Worm (Caenorhabditis elegans) whole organism, young adult: Measurements from ENCODE around the gene grd-2.

Experiments used
- F39B2.1 ChIP-seq: fragments of 200-800 bp; sonication (Bioruptor generic); IDR thresholded peaks from 2 replicates; pipeline ENCODE4 v1.3.6; 2022; ENCODE audit warnings: missing genetic modification reagents, missing genetic modification characterization, missing compliant biosample characterization
- F52B5.7 ChIP-seq: sonication (generic microtip); optimal IDR thresholded peaks from 2 replicates; lab custom pipeline; 2016; ENCODE audit warnings: mild to moderate bottlenecking, missing genetic modification characterization, missing compliant biosample characterization
- T07F8.4 ChIP-seq: sonication (generic microtip); optimal IDR thresholded peaks from 2 replicates; lab custom pipeline; 2016; ENCODE audit warnings: mild to moderate bottlenecking, missing genetic modification characterization, moderate library complexity, missing compliant biosample characterization
- Y53F4B.3 ChIP-seq: fragments of 200-800 bp; sonication (Bioruptor generic); IDR thresholded peaks from 2 replicates; pipeline ENCODE4 v1.3.6; 2022; ENCODE audit warnings: missing genetic modification reagents, missing genetic modification characterization, missing compliant biosample characterization
- Y67H2A.10 ChIP-seq: fragments of 200-800 bp; sonication (Bioruptor generic); conservative IDR thresholded peaks from 2 replicates; pipeline ENCODE4 v1.3.6; 2022; ENCODE audit warnings: missing genetic modification reagents, missing genetic modification characterization, missing compliant biosample characterization
- Y95B8A.8 ChIP-seq: fragments of 200-800 bp; sonication (Bioruptor generic); IDR thresholded peaks from 2 replicates; pipeline ENCODE4 v1.3.6; 2022; ENCODE audit warnings: missing genetic modification reagents, missing genetic modification characterization, missing compliant biosample characterization
- ZK185.1 ChIP-seq: sonication (generic microtip); optimal IDR thresholded peaks from 2 replicates; lab custom pipeline; 2016; ENCODE audit warnings: mild to moderate bottlenecking, missing genetic modification characterization, missing compliant biosample characterization; ENCODE audit not compliant: poor library complexity, severe bottlenecking
- ama-1 ChIP-seq, 3 experiments: fragments of 150-350 bp in 1 of 3; sonication (generic microtip) in 2 of 3; optimal IDR thresholded peaks; 2 replicates each; lab custom pipeline; 2014 to 2018; ENCODE audit warnings: missing biosample characterization in 2 of 3, missing genetic modification characterization in 2 of 3, missing genetic modification reagents in 2 of 3
- atf-7 ChIP-seq: sonication (generic microtip); optimal IDR thresholded peaks from 2 replicates; lab custom pipeline; 2017; ENCODE audit warnings: mild to moderate bottlenecking, missing genetic modification characterization, missing compliant biosample characterization
- attf-5 ChIP-seq: fragments of 200-800 bp; sonication (Bioruptor generic); optimal IDR thresholded peaks from 2 replicates; lab custom pipeline; 2018; ENCODE audit warnings: mild to moderate bottlenecking, missing genetic modification characterization, missing compliant biosample characterization
- bed-1 ChIP-seq: fragments of 200-800 bp; sonication (Bioruptor generic); IDR thresholded peaks from 2 replicates; pipeline ENCODE4 v1.3.6; 2022; ENCODE audit warnings: missing genetic modification reagents, missing genetic modification characterization, missing compliant biosample characterization
- cebp-1 ChIP-seq, 2 experiments: fragments of 200-800 bp in 1 of 2; sonication (Bioruptor generic) in 1 of 2; sonication (generic microtip) in 1 of 2; IDR thresholded peaks in 1 of 2; optimal IDR thresholded peaks in 1 of 2; 2 replicates each; pipeline versions ENCODE4 v1.3.6 to Lab custom; 2017 to 2022; ENCODE audit warnings: missing compliant biosample characterization in 2 of 2, missing genetic modification characterization in 2 of 2, mild to moderate bottlenecking in 1 of 2, missing genetic modification reagents in 1 of 2, moderate library complexity in 1 of 2
- ceh-79 ChIP-seq: sonication (generic microtip); optimal IDR thresholded peaks from 2 replicates; lab custom pipeline; 2017; ENCODE audit warnings: mild to moderate bottlenecking, missing genetic modification characterization, missing compliant biosample characterization
- chd-7 ChIP-seq: sonication (generic microtip); optimal IDR thresholded peaks from 2 replicates; lab custom pipeline; 2016; ENCODE audit warnings: mild to moderate bottlenecking, missing genetic modification characterization, moderate library complexity, missing compliant biosample characterization
- dox-1 ChIP-seq: fragments of 200-800 bp; sonication (Bioruptor generic); IDR thresholded peaks from 2 replicates; pipeline ENCODE4 v1.3.6; 2022; ENCODE audit warnings: missing genetic modification reagents, missing genetic modification characterization, missing compliant biosample characterization
- ets-4 ChIP-seq: fragments of 200-800 bp; sonication (Bioruptor generic); optimal IDR thresholded peaks from 2 replicates; lab custom pipeline; 2018; ENCODE audit warnings: mild to moderate bottlenecking, missing genetic modification characterization, missing compliant biosample characterization
- him-1 ChIP-seq: sonication (generic microtip); optimal IDR thresholded peaks from 2 replicates; lab custom pipeline; 2016; ENCODE audit warnings: missing genotype, missing genetic modification reagents, missing genetic modification characterization, missing compliant biosample characterization
- let-607 ChIP-seq, 2 experiments: fragments of 200-800 bp in 1 of 2; sonication (Bioruptor generic) in 1 of 2; sonication (generic microtip) in 1 of 2; optimal IDR thresholded peaks; 2 replicates each; lab custom pipeline; 2016 to 2018; ENCODE audit warnings: mild to moderate bottlenecking in 2 of 2, missing compliant biosample characterization in 2 of 2, missing genetic modification characterization in 2 of 2, moderate library complexity in 2 of 2, missing genotype in 1 of 2
- lin-26 ChIP-seq: fragments of 200-800 bp; sonication (Bioruptor generic); IDR thresholded peaks from 2 replicates; pipeline ENCODE4 v1.3.6; 2022; ENCODE audit warnings: missing genetic modification reagents, missing genetic modification characterization, missing compliant biosample characterization
- lin-54 ChIP-seq: fragments of 200-800 bp; sonication (Bioruptor generic); optimal IDR thresholded peaks from 2 replicates; lab custom pipeline; 2018; ENCODE audit warnings: mild to moderate bottlenecking, missing genetic modification characterization, missing compliant biosample characterization
- madf-10 ChIP-seq: sonication (generic microtip); optimal IDR thresholded peaks from 2 replicates; lab custom pipeline; 2016; ENCODE audit warnings: mild to moderate bottlenecking, missing genetic modification characterization, missing compliant biosample characterization
- madf-8 ChIP-seq: fragments of 200-800 bp; sonication (Bioruptor generic); conservative IDR thresholded peaks from 2 replicates; pipeline ENCODE4 v1.3.6; 2022; ENCODE audit warnings: missing genetic modification reagents, missing genetic modification characterization, missing compliant biosample characterization
- mel-28 ChIP-seq: sonication (generic microtip); optimal IDR thresholded peaks from 2 replicates; lab custom pipeline; 2016; ENCODE audit warnings: borderline replicate concordance, mild to moderate bottlenecking, missing genetic modification characterization, missing compliant biosample characterization
- nfya-2 ChIP-seq: fragments of 200-800 bp; sonication (Bioruptor generic); IDR thresholded peaks from 2 replicates; pipeline ENCODE4 v1.3.6; 2022; ENCODE audit warnings: missing genetic modification reagents, missing genetic modification characterization, missing compliant biosample characterization
- nhr-179 ChIP-seq: sonication (generic microtip); optimal IDR thresholded peaks from 2 replicates; lab custom pipeline; 2016; ENCODE audit warnings: mild to moderate bottlenecking, missing genetic modification characterization, missing compliant biosample characterization
- nhr-27 ChIP-seq: fragments of 200-800 bp; sonication (Bioruptor generic); optimal IDR thresholded peaks from 2 replicates; lab custom pipeline; 2018; ENCODE audit warnings: mild to moderate bottlenecking, missing genetic modification characterization, moderate library complexity, missing compliant biosample characterization
- nhr-90 ChIP-seq: sonication (generic microtip); optimal IDR thresholded peaks from 2 replicates; lab custom pipeline; 2016; ENCODE audit warnings: missing genotype, mild to moderate bottlenecking, missing genetic modification characterization, missing compliant biosample characterization
- pbrm-1 ChIP-seq: fragments of 200-800 bp; sonication (Bioruptor generic); IDR thresholded peaks from 2 replicates; pipeline ENCODE4 v1.3.6; 2022; ENCODE audit warnings: missing genetic modification reagents, missing genetic modification characterization, missing compliant biosample characterization
- rcor-1 ChIP-seq: fragments of 200-800 bp; sonication (Bioruptor generic); IDR thresholded peaks from 2 replicates; pipeline ENCODE4 v1.3.6; 2022; ENCODE audit warnings: missing genetic modification reagents, missing genetic modification characterization, missing compliant biosample characterization
- sdz-38 ChIP-seq: sonication (generic microtip); optimal IDR thresholded peaks from 2 replicates; lab custom pipeline; 2016; ENCODE audit warnings: missing genotype, missing genetic modification characterization, missing compliant biosample characterization
- sea-2 ChIP-seq: fragments of 200-800 bp; sonication (Bioruptor generic); IDR thresholded peaks from 2 replicates; pipeline ENCODE4 v1.3.6; 2022; ENCODE audit warnings: missing genetic modification characterization, missing compliant biosample characterization
- sptf-2 ChIP-seq: fragments of 200-800 bp; sonication (Bioruptor generic); optimal IDR thresholded peaks from 2 replicates; lab custom pipeline; 2018; ENCODE audit warnings: mild to moderate bottlenecking, missing genetic modification characterization, missing compliant biosample characterization
- tbx-9 ChIP-seq: sonication (generic microtip); optimal IDR thresholded peaks from 2 replicates; lab custom pipeline; 2016; ENCODE audit warnings: borderline replicate concordance, missing genetic modification characterization, inconsistent platforms, missing compliant biosample characterization
- ztf-25 ChIP-seq: fragments of 200-800 bp; sonication (Bioruptor generic); IDR thresholded peaks from 2 replicates; pipeline ENCODE4 v1.3.6; 2022; ENCODE audit warnings: missing genetic modification reagents, missing genetic modification characterization, missing compliant biosample characterization
- ztf-6 ChIP-seq: fragments of 200-800 bp; sonication (Bioruptor generic); IDR thresholded peaks from 2 replicates; pipeline ENCODE4 v1.3.6; 2022; ENCODE audit warnings: missing genetic modification reagents, missing genetic modification characterization, missing compliant biosample characterization

Gene grd-2

DNA sequence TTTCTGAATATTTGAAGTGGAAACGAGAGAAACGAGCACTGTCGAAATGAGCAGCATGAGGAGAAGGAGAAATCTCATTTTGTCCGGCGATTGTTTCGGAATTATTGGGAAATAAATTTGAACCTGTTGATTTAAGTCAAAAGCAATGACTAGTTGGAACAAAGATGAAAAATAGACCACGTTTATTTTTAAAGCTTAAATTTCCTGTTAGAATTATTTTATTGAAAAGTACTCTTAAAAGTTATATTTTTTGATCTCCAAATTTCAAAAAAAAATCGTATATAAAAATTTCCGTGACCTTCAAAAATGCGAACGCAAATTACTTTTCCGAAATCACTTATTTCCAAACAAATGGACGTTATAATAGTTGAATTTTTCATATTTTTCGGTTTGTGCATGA lies 13.9 kb upstream of the grd-2 start, which contains the start of gene F26F2.11:
F26F2.11 (minus strand) TSS at position 101 of the 400 bp plus-strand sequence.
- TF ChIP-seq pbrm-1 (GFP tag; lab: Robert Waterston, UW): no peak
- no peak for TF ChIP-seq nhr-27 (tag; lab: Kevin White, UChicago)
- TF ChIP-seq sptf-2 (GFP tag; lab: Kevin White, UChicago): no peak
- TF ChIP-seq sdz-38 (tag; lab: Kevin White, UChicago): no peak
- TF ChIP-seq madf-10 (tag; lab: Kevin White, UChicago): no peak
- no peak for TF ChIP-seq Y53F4B.3 (GFP tag; lab: Robert Waterston, UW)
- no peak for TF ChIP-seq nhr-179 (tag; lab: Kevin White, UChicago)
- TF ChIP-seq let-607 (tag; optimal IDR thresholded peaks at IDR 0.05; lab: Kevin White, UChicago): no peak
- TF ChIP-seq madf-8 (GFP tag; lab: Robert Waterston, UW): no peak
- TF ChIP-seq sea-2: no peak
- no peak for TF ChIP-seq ztf-6
- no peak for TF ChIP-seq nfya-2 (GFP tag; lab: Robert Waterston, UW)
- no peak for TF ChIP-seq lin-26 (GFP tag; lab: Robert Waterston, UW)
- TF ChIP-seq, all 124 proteins: peak for 0

- TF ChIP-seq ZK185.1 (tag; lab: Kevin White, UChicago) (no peak), atf-7 (tag; lab: Kevin White, UChicago) (no peak), Y67H2A.10 (no peak), ama-1 (optimal IDR thresholded peaks at IDR 0.05; lab: Kevin White, UChicago) (no peak), ama-1 (GFP tag; optimal IDR thresholded peaks at IDR 0.05; lab: Kevin White, UChicago) (no peak), ets-4 (no peak), mel-28 (tag; lab: Kevin White, UChicago) (no peak), lin-26 (GFP tag; lab: Robert Waterston, UW) (no peak), chd-7 (tag; lab: Kevin White, UChicago) (no peak), Y95B8A.8 (no peak), F39B2.1 (GFP tag; lab: Robert Waterston, UW) (no peak), dox-1 (GFP tag; lab: Robert Waterston, UW) (no peak)
These were observed 12.5 kb upstream of the grd-2 start, which contains the start of gene F46B3.1 for ce11 chrV:20597076-20597475. Gene F46B3.1 (minus strand): TSS chrV:20597176.

DNA sequence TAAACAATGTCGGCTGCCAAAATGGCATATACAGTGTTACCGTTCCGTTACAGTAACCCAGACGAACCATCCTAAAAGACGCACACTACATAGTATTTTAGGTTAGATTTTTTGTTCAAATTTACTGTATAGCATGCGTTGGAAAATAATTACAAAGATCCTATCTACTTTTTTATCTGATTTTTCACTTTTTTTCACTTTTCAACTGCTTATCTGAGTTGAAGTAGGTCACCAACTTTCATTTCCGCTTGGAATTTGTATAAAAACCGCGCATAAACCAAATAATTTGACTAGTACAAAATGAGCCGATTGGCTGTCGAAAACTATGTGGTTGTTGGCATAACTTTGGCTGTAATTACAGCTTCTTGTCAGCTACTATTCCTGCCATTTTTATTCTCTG lies 9.8 kb upstream of the grd-2 start, which contains the start of gene col-163:
col-163 (plus strand) TSS at position 301 of the 400 bp plus-strand sequence.
- TF ChIP-seq rcor-1 (GFP tag; lab: Robert Waterston, UW) (no peak), cebp-1 (GFP tag; IDR thresholded peaks at IDR 0.05; lab: Robert Waterston, UW) (no peak), cebp-1 (tag; optimal IDR thresholded peaks at IDR 0.05; lab: Kevin White, UChicago) (no peak), nhr-90 (tag; lab: Kevin White, UChicago) (no peak), T07F8.4 (tag; lab: Kevin White, UChicago) (no peak), ceh-79 (tag; lab: Kevin White, UChicago) (no peak), F52B5.7 (tag; lab: Kevin White, UChicago) (no peak), him-1 (tag; lab: Kevin White, UChicago) (no peak), tbx-9 (tag; lab: Kevin White, UChicago) (no peak), F39B2.1 (GFP tag; lab: Robert Waterston, UW) (no peak), lin-54 (GFP tag; lab: Kevin White, UChicago) (no peak), ztf-25 (no peak), chd-7 (tag; lab: Kevin White, UChicago) (no peak), bed-1 (GFP tag; lab: Robert Waterston, UW) (no peak), attf-5 (GFP tag; lab: Kevin White, UChicago) (no peak), ZK185.1 (tag; lab: Kevin White, UChicago) (no peak)
- TF ChIP-seq, all 124 proteins: peak for 0
